Worm (Caenorhabditis elegans): ENCODE measurements around the gene cyp-35D1.

DNA sequence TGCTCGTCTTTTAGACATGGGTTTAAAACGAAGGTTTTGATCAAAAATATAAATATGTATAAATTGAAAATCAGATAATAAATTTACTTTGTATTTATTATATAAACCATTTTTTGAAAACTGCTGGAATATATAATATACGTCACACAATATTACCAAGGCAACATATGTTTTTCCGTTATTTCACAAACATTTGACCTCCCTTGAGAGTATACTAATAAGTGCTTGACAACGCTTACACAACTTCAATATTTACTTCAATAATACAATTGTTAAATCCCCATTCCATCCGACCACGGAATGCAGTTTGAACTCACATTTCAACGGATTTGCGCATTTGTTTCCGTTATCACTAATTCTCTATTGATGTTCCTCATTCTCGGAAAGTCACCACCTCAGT is 21.5 kb upstream of the cyp-35D1 start, which contains the start of gene str-198:
- TF ChIP-seq F13C5.2 (tag; optimal IDR thresholded peaks at IDR 0.05) = no peak
- TF ChIP-seq B0310.2 (tag; optimal IDR thresholded peaks at IDR 0.05) = no peak
- TF ChIP-seq hnd-1 (tag; optimal IDR thresholded peaks at IDR 0.05) = no peak
- TF ChIP-seq ama-1 (optimal IDR thresholded peaks at IDR 0.05) = no peak
- TF ChIP-seq hmg-4 (GFP tag; optimal IDR thresholded peaks at IDR 0.05) = no peak
